Worm (Caenorhabditis elegans) whole organism, L4/young adult: ENCODE measurements around the gene R11E3.2.
A peak's percentile ranks its signal among the peaks of the same experiment; 100 is the strongest.

ENCODE experiments used
- W03F9.2 ChIP-seq: fragments of 150-350 bp; optimal IDR thresholded peaks from 2 replicates; lab custom pipeline; 2014; ENCODE audit warnings: missing biosample characterization, missing genetic modification characterization
- dao-5 ChIP-seq: sonication (generic microtip); optimal IDR thresholded peaks from 2 replicates; lab custom pipeline; 2016; ENCODE audit warnings: missing genotype, missing genetic modification characterization, moderate library complexity, missing compliant biosample characterization
- him-1 ChIP-seq: sonication (generic microtip); optimal IDR thresholded peaks from 2 replicates; lab custom pipeline; 2016; ENCODE audit warnings: missing genotype, missing genetic modification reagents, missing genetic modification characterization, missing compliant biosample characterization

DNA sequence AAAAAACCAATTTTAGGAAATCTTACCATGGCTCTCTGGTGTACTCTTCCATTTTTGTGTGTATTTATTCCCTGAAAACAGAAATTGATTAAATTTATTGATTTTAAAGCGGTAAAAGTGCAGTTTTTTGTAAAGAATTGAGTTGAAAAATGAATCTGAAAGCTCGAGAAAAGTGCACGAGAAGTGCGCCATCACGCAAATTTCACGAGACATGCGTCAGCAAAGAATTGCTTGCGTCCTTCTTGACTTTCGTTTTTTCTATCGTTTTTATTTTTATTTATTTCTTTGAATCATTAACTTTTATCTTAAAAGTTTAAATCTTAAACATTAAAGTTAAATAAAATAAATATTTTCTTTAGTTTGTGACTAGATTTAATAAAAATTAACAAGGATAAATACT, 26.5 kb upstream of the R11E3.2 start, which contains the start of gene timm-17B.1:
- TF ChIP-seq him-1 (peak; percentile 10), W03F9.2 (tag; lab: Kevin White, UChicago) (peak; percentile 96), dao-5 (tag; lab: Kevin White, UChicago) (no peak)
